ENCODE assay signal across 3 worm cellular contexts in genomic region chrV:11113041-11113574, ce11.
TF ChIP-seq lines count a peak whose summit lies in the region.

Gene erfa-3, minus strand, starts transcription at chrV:11113091.

TF ChIP-seq in whole organism, L1 larva, 84 proteins besides CTCF, POLR2A, EP300 and RAD21 (continued from another document and continues in another):
- TF ChIP-seq tbx-2 (tag; optimal IDR thresholded peaks at IDR 0.05; lab: Kevin White, UChicago) (peak; percentile 49), nhr-76 (tag; optimal IDR thresholded peaks at IDR 0.05; lab: Kevin White, UChicago) (peak; percentile 68), unc-30 (tag; optimal IDR thresholded peaks at IDR 0.05; lab: Kevin White, UChicago) (no peak), vab-15 (tag; optimal IDR thresholded peaks at IDR 0.05; lab: Kevin White, UChicago) (no peak), alr-1 (tag; optimal IDR thresholded peaks at IDR 0.05; lab: Kevin White, UChicago; ENCODE audit: borderline replicate concordance) (no peak), nhr-237 (tag; optimal IDR thresholded peaks at IDR 0.05; lab: Kevin White, UChicago) (no peak), lin-35 (GFP tag; optimal IDR thresholded peaks at IDR 0.05; lab: Kevin White, UChicago) (peak; percentile 40 to 72), sptf-1 (tag; optimal IDR thresholded peaks at IDR 0.05; lab: Kevin White, UChicago) (no peak), fkh-4 (tag; optimal IDR thresholded peaks at IDR 0.05; lab: Kevin White, UChicago; ENCODE audit: borderline replicate concordance) (no peak), mep-1 (tag; optimal IDR thresholded peaks at IDR 0.05; lab: Kevin White, UChicago) (peak; percentile 46), snu-23 (GFP tag; optimal IDR thresholded peaks at IDR 0.05; lab: Kevin White, UChicago) (peak; percentile 73), ceh-8 (GFP tag; optimal IDR thresholded peaks at IDR 0.05; lab: Kevin White, UChicago) (peak; percentile 28), mef-2 (tag; optimal IDR thresholded peaks at IDR 0.05; lab: Kevin White, UChicago) (no peak), C04F5.9 (tag; optimal IDR thresholded peaks at IDR 0.05; lab: Kevin White, UChicago) (no peak), pag-3 (tag; optimal IDR thresholded peaks at IDR 0.05; lab: Kevin White, UChicago; ENCODE audit: borderline replicate concordance, insufficient read depth) (no peak), lir-3 (tag; optimal IDR thresholded peaks at IDR 0.05; lab: Kevin White, UChicago; ENCODE audit: poor library complexity) (peak; percentile 15), tlp-1 (tag; optimal IDR thresholded peaks at IDR 0.05; lab: Kevin White, UChicago) (no peak), efl-3 (GFP tag; optimal IDR thresholded peaks at IDR 0.05; lab: Kevin White, UChicago) (no peak), ztf-4 (tag; optimal IDR thresholded peaks at IDR 0.05; lab: Kevin White, UChicago) (peak; percentile 27), irx-1 (tag; optimal IDR thresholded peaks at IDR 0.05; lab: Kevin White, UChicago) (peak; percentile 44), nhr-28 (tag; optimal IDR thresholded peaks at IDR 0.05; lab: Kevin White, UChicago) (no peak), nhr-85 (tag; lab: Kevin White, UChicago) (peak; percentile 76), ztf-11 (tag; optimal IDR thresholded peaks at IDR 0.05; lab: Kevin White, UChicago) (peak in 1 of 2 experiments; percentile 48), unc-86 (tag; optimal IDR thresholded peaks at IDR 0.05; lab: Kevin White, UChicago) (peak; percentile 38), hpl-2 (GFP tag; optimal IDR thresholded peaks at IDR 0.05; lab: Kevin White, UChicago) (peak; percentile 25), C16A3.4 (tag; optimal IDR thresholded peaks at IDR 0.05; lab: Kevin White, UChicago) (peak; percentile 67), isw-1 (GFP tag; IDR thresholded peaks at IDR 0.05; lab: Robert Waterston, UW) (peak; percentile 40), elt-2 (tag; optimal IDR thresholded peaks at IDR 0.05; lab: Kevin White, UChicago) (peak; percentile 54), xbp-1 (tag; optimal IDR thresholded peaks at IDR 0.05; lab: Kevin White, UChicago) (peak; percentile 62), grh-1 (GFP tag; IDR thresholded peaks at IDR 0.05; lab: Robert Waterston, UW) (peak; percentile 51; the same call in 1 of the 2 replicates), mdl-1 (tag; optimal IDR thresholded peaks at IDR 0.05; lab: Kevin White, UChicago) (peak in 1 of 2 experiments; percentile 64), nhr-84 (tag; optimal IDR thresholded peaks at IDR 0.05; lab: Kevin White, UChicago) (peak; percentile 5), F16B12.6 (tag; optimal IDR thresholded peaks at IDR 0.05; lab: Kevin White, UChicago) (no peak), blmp-1 (tag; optimal IDR thresholded peaks at IDR 0.05; lab: Kevin White, UChicago) (no peak), fkh-8 (tag; optimal IDR thresholded peaks at IDR 0.05; lab: Kevin White, UChicago) (peak; percentile 24), jun-1 (tag; optimal IDR thresholded peaks at IDR 0.05; lab: Kevin White, UChicago) (peak; percentile 33), nhr-90 (tag; optimal IDR thresholded peaks at IDR 0.05; lab: Kevin White, UChicago; ENCODE audit: poor library complexity) (peak; percentile 69), dsc-1 (tag; optimal IDR thresholded peaks at IDR 0.05; lab: Kevin White, UChicago) (peak; percentile 68), nhr-71 (tag; optimal IDR thresholded peaks at IDR 0.05; lab: Kevin White, UChicago) (peak; percentile 70), unc-98 (GFP tag; IDR thresholded peaks at IDR 0.05; lab: Robert Waterston, UW) (no peak), swsn-7 (tag; optimal IDR thresholded peaks at IDR 0.05; lab: Kevin White, UChicago) (peak; percentile 66), Y116A8C.19 (tag; optimal IDR thresholded peaks at IDR 0.05; lab: Kevin White, UChicago; ENCODE audit: borderline replicate concordance) (no peak), ces-1 (GFP tag; optimal IDR thresholded peaks at IDR 0.05; lab: Kevin White, UChicago) (no peak)

TF ChIP-seq in whole organism, L3 larva, 47 proteins besides CTCF, POLR2A, EP300 and RAD21 (continued from another document):
- TF ChIP-seq nhr-43 (tag; optimal IDR thresholded peaks at IDR 0.05; lab: Kevin White, UChicago; ENCODE audit: poor library complexity, severe bottlenecking) (peak; percentile 76), elt-1 (tag; optimal IDR thresholded peaks at IDR 0.05; lab: Kevin White, UChicago) (no peak), jun-1 (tag; optimal IDR thresholded peaks at IDR 0.05; lab: Kevin White, UChicago) (peak; percentile 19), aly-2 (tag; optimal IDR thresholded peaks at IDR 0.05; lab: Kevin White, UChicago) (no peak), pha-4 (tag; optimal IDR thresholded peaks at IDR 0.05; lab: Kevin White, UChicago) (peak; percentile 76), hmg-11 (tag; optimal IDR thresholded peaks at IDR 0.05; lab: Kevin White, UChicago) (peak; percentile 91), daf-12 (tag; optimal IDR thresholded peaks at IDR 0.05; lab: Kevin White, UChicago) (no peak), nhr-67 (tag; optimal IDR thresholded peaks at IDR 0.05; lab: Kevin White, UChicago) (no peak), nhr-237 (tag; optimal IDR thresholded peaks at IDR 0.05; lab: Kevin White, UChicago) (no peak), nhr-77 (tag; optimal IDR thresholded peaks at IDR 0.05; lab: Kevin White, UChicago) (no peak), pqm-1 (tag; optimal IDR thresholded peaks at IDR 0.05; lab: Kevin White, UChicago) (peak; percentile 12), ZK546.5 (tag; optimal IDR thresholded peaks at IDR 0.05; lab: Kevin White, UChicago) (no peak)
TF ChIP-seq in whole organism, L3 larva: peak in this region for 17.

TF ChIP-seq in whole organism, young adult, 124 proteins besides CTCF, POLR2A, EP300 and RAD21 (continued from another document):
- TF ChIP-seq madf-6 (GFP tag; IDR thresholded peaks at IDR 0.05; lab: Robert Waterston, UW) (peak; percentile 76), cebp-1 (GFP tag; IDR thresholded peaks at IDR 0.05; lab: Robert Waterston, UW) (peak; percentile 93), cebp-1 (tag; optimal IDR thresholded peaks at IDR 0.05; lab: Kevin White, UChicago) (peak; percentile 97), efl-1 (GFP tag; optimal IDR thresholded peaks at IDR 0.05; lab: Kevin White, UChicago) (peak; percentile 41), dox-1 (GFP tag; IDR thresholded peaks at IDR 0.05; lab: Robert Waterston, UW) (peak; percentile 58), madf-10 (tag; optimal IDR thresholded peaks at IDR 0.05; lab: Kevin White, UChicago) (peak; percentile 7), ztf-22 (GFP tag; optimal IDR thresholded peaks at IDR 0.05; lab: Kevin White, UChicago) (no peak), rcor-1 (GFP tag; IDR thresholded peaks at IDR 0.05; lab: Robert Waterston, UW) (peak; percentile 74), mcd-1 (GFP tag; IDR thresholded peaks at IDR 0.05; lab: Robert Waterston, UW) (peak; percentile 68), repo-1 (tag; optimal IDR thresholded peaks at IDR 0.05; lab: Kevin White, UChicago) (peak; percentile 44), let-526 (GFP tag; IDR thresholded peaks at IDR 0.05; lab: Robert Waterston, UW) (0 out of 2 replicates have a peak, but pooled peaks have one; percentile 52), attf-6 (GFP tag; IDR thresholded peaks at IDR 0.05; lab: Robert Waterston, UW) (no peak), B0336.3 (GFP tag; IDR thresholded peaks at IDR 0.05; lab: Robert Waterston, UW) (peak; percentile 33; the same call in 1 of the 2 replicates), lin-40 (tag; optimal IDR thresholded peaks at IDR 0.05; lab: Kevin White, UChicago) (peak; percentile 49), Y67H2A.10 (GFP tag; conservative IDR thresholded peaks at IDR 0.05; lab: Robert Waterston, UW) (peak; percentile 49; the same call in 1 of the 2 replicates), athp-1 (tag; optimal IDR thresholded peaks at IDR 0.05; lab: Kevin White, UChicago) (peak; percentile 2), F23B12.7 (tag; optimal IDR thresholded peaks at IDR 0.05; lab: Kevin White, UChicago; ENCODE audit: insufficient read depth) (peak; percentile 59), nhr-80 (tag; optimal IDR thresholded peaks at IDR 0.05; lab: Kevin White, UChicago) (peak; percentile 63), Y53G8AR.9 (GFP tag; conservative IDR thresholded peaks at IDR 0.05; lab: Robert Waterston, UW) (0 out of 2 replicates have a peak, but pooled peaks have one; percentile 27), lin-54 (GFP tag; optimal IDR thresholded peaks at IDR 0.05; lab: Kevin White, UChicago) (peak; percentile 58), ztf-18 (tag; optimal IDR thresholded peaks at IDR 0.05; lab: Kevin White, UChicago) (peak; percentile 43), lin-35 (GFP tag; optimal IDR thresholded peaks at IDR 0.05; lab: Kevin White, UChicago) (peak in 1 of 3 experiments; percentile 69), egl-44 (GFP tag; IDR thresholded peaks at IDR 0.05; lab: Robert Waterston, UW) (peak; percentile 45; the same call in 1 of the 2 replicates), sptf-2 (GFP tag; optimal IDR thresholded peaks at IDR 0.05; lab: Kevin White, UChicago) (peak; percentile 70), ama-1 (optimal IDR thresholded peaks at IDR 0.05; lab: Kevin White, UChicago) (no peak), ama-1 (GFP tag; optimal IDR thresholded peaks at IDR 0.05; lab: Kevin White, UChicago) (peak in 1 of 2 experiments; percentile 30), atf-7 (tag; optimal IDR thresholded peaks at IDR 0.05; lab: Kevin White, UChicago) (no peak), ekl-4 (GFP tag; IDR thresholded peaks at IDR 0.05; lab: Robert Waterston, UW) (peak; percentile 62; the same call in 1 of the 2 replicates), ztf-26 (tag; optimal IDR thresholded peaks at IDR 0.05; lab: Kevin White, UChicago) (no peak), nhr-179 (tag; optimal IDR thresholded peaks at IDR 0.05; lab: Kevin White, UChicago) (no peak), ZK185.1 (tag; optimal IDR thresholded peaks at IDR 0.05; lab: Kevin White, UChicago; ENCODE audit: poor library complexity, severe bottlenecking) (peak; percentile 54)
